Worm (Caenorhabditis elegans) whole organism, L1 larva: ENCODE data around the gene gtf-2E1.
"Not testable (repeated sequence)": the region's sequence is repeated elsewhere in the genome, so short reads cannot be mapped to it uniquely, and the experiment has no call there.

Source experiments
- C16A3.4 ChIP-seq: fragments of 150-350 bp; optimal IDR thresholded peaks from 2 replicates; lab custom pipeline; 2014; ENCODE audit warnings: missing biosample characterization, missing genetic modification characterization
- F16B12.6 ChIP-seq: fragments of 150-350 bp; optimal IDR thresholded peaks from 2 replicates; lab custom pipeline; 2014; ENCODE audit warnings: missing biosample characterization, missing genetic modification characterization
- aha-1 ChIP-seq: fragments of 150-350 bp; optimal IDR thresholded peaks from 2 replicates; lab custom pipeline; 2014; ENCODE audit warnings: missing biosample characterization, missing genetic modification characterization
- ama-1 ChIP-seq: fragments of 150-350 bp; optimal IDR thresholded peaks from 2 replicates; lab custom pipeline; 2014
- ceh-63 ChIP-seq: fragments of 200-800 bp; sonication (Bioruptor generic); optimal IDR thresholded peaks from 2 replicates; lab custom pipeline; 2018; ENCODE audit warnings: mild to moderate bottlenecking, missing genetic modification characterization, missing compliant biosample characterization
- ceh-8 ChIP-seq: fragments of 200-800 bp; sonication (Bioruptor generic); optimal IDR thresholded peaks from 2 replicates; lab custom pipeline; 2018; ENCODE audit warnings: mild to moderate bottlenecking, missing genetic modification characterization, moderate library complexity, missing compliant biosample characterization
- ceh-82 ChIP-seq, 3 experiments: fragments of 150-350 bp in 1 of 3; sonication (generic microtip) in 2 of 3; optimal IDR thresholded peaks; 2 replicates each; lab custom pipeline; 2014 to 2017; ENCODE audit warnings: missing biosample characterization in 3 of 3, missing genetic modification characterization in 3 of 3
- ceh-88 ChIP-seq: fragments of 200-800 bp; sonication (Bioruptor generic); IDR thresholded peaks from 2 replicates; pipeline ENCODE4 v1.3.6; 2022; ENCODE audit warnings: missing genetic modification characterization, missing compliant biosample characterization
- ces-1 ChIP-seq: fragments of 150-350 bp; optimal IDR thresholded peaks from 2 replicates; lab custom pipeline; 2014; ENCODE audit warnings: missing biosample characterization, missing genetic modification reagents, missing genetic modification characterization
- dsc-1 ChIP-seq: sonication (generic microtip); optimal IDR thresholded peaks from 2 replicates; lab custom pipeline; 2016; ENCODE audit warnings: mild to moderate bottlenecking, missing genetic modification characterization, missing compliant biosample characterization
- efl-1 ChIP-seq, 4 experiments: fragments of 150-350 bp; optimal IDR thresholded peaks in 3 of 4; peaks in 1 of 4; 1 replicate in 1 of 4; 2 replicates in 3 of 4; lab custom pipeline; 2014; ENCODE audit warnings: missing biosample characterization in 2 of 4, missing genetic modification characterization in 2 of 4, missing genetic modification reagents in 2 of 4
- egl-13 ChIP-seq: sonication (generic microtip); optimal IDR thresholded peaks from 2 replicates; lab custom pipeline; 2016; ENCODE audit warnings: missing genotype, missing genetic modification reagents, missing genetic modification characterization, missing compliant biosample characterization
- egl-27 ChIP-seq, 2 experiments: fragments of 150-350 bp in 1 of 2; sonication (generic microtip); optimal IDR thresholded peaks; 3 replicates each; lab custom pipeline; 2017 to 2018; ENCODE audit warnings: missing biosample characterization in 2 of 2, missing genetic modification characterization in 2 of 2, missing genetic modification reagents in 2 of 2
- fkh-4 ChIP-seq: sonication (generic microtip); optimal IDR thresholded peaks from 2 replicates; lab custom pipeline; 2016; ENCODE audit warnings: missing compliant biosample characterization, missing genetic modification characterization, borderline replicate concordance
- fkh-8 ChIP-seq: sonication (generic microtip); optimal IDR thresholded peaks from 2 replicates; lab custom pipeline; 2016; ENCODE audit warnings: mild to moderate bottlenecking, missing genetic modification characterization, missing compliant biosample characterization
- hlh-17 ChIP-seq: fragments of 200-800 bp; sonication (Bioruptor generic); optimal IDR thresholded peaks from 2 replicates; lab custom pipeline; 2018; ENCODE audit warnings: missing genetic modification characterization, mild to moderate bottlenecking, missing compliant biosample characterization, moderate library complexity, borderline replicate concordance
- hpl-2 ChIP-seq: fragments of 150-350 bp; optimal IDR thresholded peaks from 2 replicates; lab custom pipeline; 2014; ENCODE audit warnings: missing biosample characterization, missing genetic modification reagents, missing genetic modification characterization
- jun-1 ChIP-seq: fragments of 150-350 bp; optimal IDR thresholded peaks from 2 replicates; lab custom pipeline; 2014; ENCODE audit warnings: missing biosample characterization, missing genetic modification reagents, missing genetic modification characterization
- lin-14 ChIP-seq: fragments of 200-800 bp; sonication (Bioruptor generic); optimal IDR thresholded peaks from 2 replicates; lab custom pipeline; 2018; ENCODE audit warnings: mild to moderate bottlenecking, missing genetic modification characterization, moderate library complexity, missing compliant biosample characterization
- lin-15B ChIP-seq: fragments of 150-350 bp; sonication (generic microtip); optimal IDR thresholded peaks from 3 replicates; lab custom pipeline; 2014; ENCODE audit warnings: missing biosample characterization, missing genetic modification characterization
- lin-35 ChIP-seq, 2 experiments: fragments of 150-350 bp; optimal IDR thresholded peaks; 2 replicates each; lab custom pipeline; 2014; ENCODE audit warnings: missing biosample characterization in 2 of 2, missing genetic modification characterization in 2 of 2, missing genetic modification reagents in 2 of 2
- lsy-2 ChIP-seq, 2 experiments: fragments of 150-350 bp; optimal IDR thresholded peaks; 2 replicates each; lab custom pipeline; 2014; ENCODE audit warnings: missing biosample characterization in 2 of 2, missing genetic modification characterization in 2 of 2
- mef-2 ChIP-seq: fragments of 150-350 bp; optimal IDR thresholded peaks from 2 replicates; lab custom pipeline; 2014; ENCODE audit warnings: missing biosample characterization, missing genetic modification characterization
- mep-1 ChIP-seq: fragments of 150-350 bp; optimal IDR thresholded peaks from 2 replicates; lab custom pipeline; 2014; ENCODE audit warnings: missing biosample characterization, missing genetic modification characterization
- nhr-12 ChIP-seq: sonication (generic microtip); optimal IDR thresholded peaks from 2 replicates; lab custom pipeline; 2017; ENCODE audit warnings: missing biosample characterization, missing genetic modification characterization
- nhr-47 ChIP-seq: sonication (generic microtip); optimal IDR thresholded peaks from 2 replicates; lab custom pipeline; 2016; ENCODE audit warnings: mild to moderate bottlenecking, missing genetic modification characterization, moderate library complexity, missing compliant biosample characterization
- nhr-71 ChIP-seq: sonication (generic microtip); optimal IDR thresholded peaks from 2 replicates; lab custom pipeline; 2016; ENCODE audit warnings: mild to moderate bottlenecking, missing genetic modification characterization, moderate library complexity, missing compliant biosample characterization
- nhr-84 ChIP-seq: sonication (generic microtip); optimal IDR thresholded peaks from 2 replicates; lab custom pipeline; 2017; ENCODE audit warnings: missing biosample characterization, missing genetic modification characterization
- pag-3 ChIP-seq: sonication (generic microtip); optimal IDR thresholded peaks from 2 replicates; lab custom pipeline; 2017; ENCODE audit warnings: missing genetic modification characterization, mild to moderate bottlenecking, missing compliant biosample characterization, antibody characterized with exemption, borderline replicate concordance; ENCODE audit not compliant: insufficient read depth
- pax-3 ChIP-seq: fragments of 200-800 bp; sonication (Bioruptor generic); optimal IDR thresholded peaks from 2 replicates; lab custom pipeline; 2018; ENCODE audit warnings: mild to moderate bottlenecking, missing genetic modification characterization, moderate library complexity, missing compliant biosample characterization
- snu-23 ChIP-seq: sonication (generic microtip); optimal IDR thresholded peaks from 2 replicates; lab custom pipeline; 2016; ENCODE audit warnings: missing genetic modification characterization, missing compliant biosample characterization
- tbx-2 ChIP-seq: sonication (generic microtip); optimal IDR thresholded peaks from 2 replicates; lab custom pipeline; 2016; ENCODE audit warnings: missing genetic modification characterization, missing compliant biosample characterization
- unc-62 ChIP-seq: fragments of 150-350 bp; optimal IDR thresholded peaks from 2 replicates; lab custom pipeline; 2014; ENCODE audit warnings: missing biosample characterization, missing genetic modification reagents, missing genetic modification characterization
- unc-86 ChIP-seq: sonication (generic microtip); optimal IDR thresholded peaks from 2 replicates; lab custom pipeline; 2016; ENCODE audit warnings: missing genetic modification characterization, missing compliant biosample characterization
- xbp-1 ChIP-seq: sonication (generic microtip); optimal IDR thresholded peaks from 2 replicates; lab custom pipeline; 2016; ENCODE audit warnings: missing genetic modification characterization, missing compliant biosample characterization
- zag-1 ChIP-seq: fragments of 150-350 bp; optimal IDR thresholded peaks from 2 replicates; lab custom pipeline; 2014; ENCODE audit warnings: missing biosample characterization, missing genetic modification characterization
- ztf-4 ChIP-seq: fragments of 150-350 bp; optimal IDR thresholded peaks from 2 replicates; lab custom pipeline; 2014; ENCODE audit warnings: missing biosample characterization, missing genetic modification characterization

Gene gtf-2E1

DNA sequence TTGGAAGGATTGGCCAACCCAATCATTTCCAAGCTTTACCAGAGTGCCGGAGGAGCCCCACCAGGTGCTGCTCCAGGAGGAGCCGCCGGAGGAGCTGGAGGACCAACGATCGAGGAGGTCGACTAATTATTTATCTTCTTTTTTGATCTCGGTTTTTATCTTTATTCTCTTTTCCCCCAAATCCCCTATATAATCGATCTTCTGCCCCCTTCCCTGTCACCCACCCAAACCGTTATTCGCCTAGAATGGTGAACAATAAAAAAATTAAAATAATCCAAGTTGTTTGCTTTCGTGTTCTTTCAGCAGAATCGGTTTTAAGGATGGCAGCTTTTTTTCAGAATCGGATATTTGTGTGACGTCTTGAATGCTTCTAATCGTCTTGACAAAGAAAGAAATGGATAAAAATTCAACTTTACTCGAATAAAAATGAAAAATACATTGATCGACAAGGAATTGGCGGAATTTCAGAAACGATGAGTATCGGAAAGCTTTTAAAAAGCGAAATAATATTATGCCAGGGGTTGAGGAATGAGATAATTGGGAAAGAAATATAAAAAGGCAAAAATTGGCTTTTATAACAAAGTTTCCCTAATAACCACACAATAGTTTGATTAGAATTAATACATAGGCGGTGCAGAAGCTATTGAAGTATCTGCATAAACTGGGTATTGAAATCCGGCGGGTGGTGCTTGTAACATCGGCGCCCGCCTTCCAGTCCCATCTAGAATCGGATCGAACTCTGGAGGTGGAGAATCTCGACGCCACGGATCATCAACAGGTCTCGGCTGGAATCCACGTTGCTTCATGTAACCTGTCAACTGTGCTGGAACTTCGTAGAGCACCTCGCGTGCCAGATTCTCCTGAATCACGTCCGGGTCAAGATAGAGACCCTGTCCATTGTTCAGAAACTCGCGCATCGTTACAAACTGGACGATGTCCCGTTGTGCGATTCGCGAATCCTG is 26.2 kb downstream of the gtf-2E1 start (continued):
- TF ChIP-seq ama-1 (lab: Kevin White, UChicago): peak; percentile 99
- TF ChIP-seq egl-27 (tag; optimal IDR thresholded peaks at IDR 0.05; lab: Kevin White, UChicago): no peak

DNA sequence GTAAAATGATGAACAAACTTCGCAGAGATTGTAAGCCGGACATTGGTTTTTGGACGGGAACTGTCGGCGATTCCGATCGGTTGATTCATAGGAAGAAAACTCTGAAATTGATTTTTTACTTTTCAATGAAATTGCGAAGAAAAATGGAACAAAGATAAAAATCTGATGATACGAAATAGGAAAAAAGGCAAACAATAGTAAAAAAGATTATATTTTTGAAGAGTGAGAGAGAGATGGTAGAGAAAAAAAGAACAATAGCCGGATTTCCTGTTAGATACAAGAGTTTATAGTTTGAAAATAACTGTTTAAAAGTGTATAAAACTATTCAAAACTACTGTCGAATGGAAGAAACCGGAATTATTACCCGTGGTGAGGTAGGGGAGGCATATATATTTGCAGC is 29.0 kb downstream of the gtf-2E1 start, which contains the start of gene nra-1:
Gene nra-1, minus strand, starts transcription at position 101 of the 400 bp plus-strand sequence.
- TF ChIP-seq hpl-2 (GFP tag; lab: Kevin White, UChicago) (no peak), nhr-12 (no peak), aha-1 (tag; lab: Kevin White, UChicago) (no peak), ceh-82 (tag; optimal IDR thresholded peaks at IDR 0.05; lab: Kevin White, UChicago) (no peak), hlh-17 (GFP tag; lab: Kevin White, UChicago) (no peak), zag-1 (no peak), lin-14 (no peak), dsc-1 (tag; lab: Kevin White, UChicago) (no peak)

DNA sequence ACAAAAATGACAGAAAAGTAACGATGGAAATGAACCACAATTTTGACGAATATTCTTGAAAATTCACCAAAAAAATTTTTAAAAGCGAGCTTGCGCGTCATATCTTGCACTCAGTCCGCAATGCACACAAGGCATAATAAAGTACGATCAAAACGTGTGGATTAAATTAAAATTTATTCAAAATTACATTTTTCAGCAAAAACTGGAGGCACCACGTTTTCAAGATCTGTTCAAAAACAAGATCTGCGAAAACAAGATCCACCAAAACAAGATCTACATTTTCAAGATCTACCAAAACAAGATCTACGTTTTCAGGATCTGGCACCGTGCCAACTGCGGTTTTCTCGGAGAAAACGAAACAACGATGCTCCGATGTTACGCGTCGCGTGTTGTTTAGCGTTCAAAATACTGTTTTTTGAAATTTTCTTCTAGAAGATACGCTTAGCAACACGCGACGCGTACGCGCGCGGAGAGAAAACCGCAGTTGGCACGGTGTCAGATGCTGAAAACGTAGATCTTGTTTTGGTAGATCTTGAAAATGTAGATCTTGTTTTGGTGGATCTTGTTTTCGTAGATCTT is 29.5 kb downstream of the gtf-2E1 start:
- TF ChIP-seq efl-1 (optimal IDR thresholded peaks at IDR 0.05; lab: Kevin White, UChicago): peak in 1 of 2 experiments; percentile 23
- TF ChIP-seq efl-1 (GFP tag; optimal IDR thresholded peaks at IDR 0.05 in 1 of 2; lab: Kevin White, UChicago): not testable (repeated sequence)
- TF ChIP-seq F16B12.6 (tag; lab: Kevin White, UChicago): peak; percentile 3

DNA sequence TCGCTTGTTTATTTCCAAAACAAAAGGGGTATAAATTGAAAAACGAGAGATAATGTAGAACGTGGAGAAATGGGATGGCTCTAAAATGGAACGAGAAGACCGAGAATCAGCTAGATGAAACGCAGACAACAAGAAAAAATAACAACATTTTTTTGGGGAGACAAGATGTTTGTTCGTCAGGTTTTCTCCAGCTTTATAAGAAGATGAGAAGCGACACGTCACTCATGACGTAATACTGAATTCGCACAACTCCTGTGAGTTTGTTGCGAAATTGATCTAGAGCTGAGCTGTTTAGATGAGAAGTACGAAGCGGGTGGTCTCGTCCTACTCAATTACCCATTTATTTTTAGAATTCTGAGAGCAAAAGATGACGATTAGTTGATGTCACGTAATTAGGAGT is 30.2 kb downstream of the gtf-2E1 start:
- TF ChIP-seq egl-13 (peak; percentile 65), mep-1 (no peak), fkh-4 (no peak), efl-1 (optimal IDR thresholded peaks at IDR 0.05; lab: Kevin White, UChicago) (peak in 1 of 2 experiments; percentile 1), efl-1 (GFP tag; optimal IDR thresholded peaks at IDR 0.05 in 1 of 2; lab: Kevin White, UChicago) (no peak), C16A3.4 (tag; lab: Kevin White, UChicago) (no peak), fkh-8 (tag; lab: Kevin White, UChicago) (peak; percentile 40), xbp-1 (peak; percentile 53), ztf-4 (tag; lab: Kevin White, UChicago) (no peak), snu-23 (GFP tag; lab: Kevin White, UChicago) (peak; percentile 11), nhr-71 (tag; lab: Kevin White, UChicago) (peak; percentile 67), mef-2 (peak; percentile 63), nhr-84 (no peak), ceh-82 (tag; optimal IDR thresholded peaks at IDR 0.05; lab: Kevin White, UChicago) (peak in 2 of 3 experiments; percentile 5 to 37), unc-86 (tag; lab: Kevin White, UChicago) (peak; percentile 41), pax-3 (tag; lab: Kevin White, UChicago) (no peak), ceh-8 (no peak), lin-35 (GFP tag; optimal IDR thresholded peaks at IDR 0.05; lab: Kevin White, UChicago) (peak in 1 of 2 experiments; percentile 4), lin-15B (tag; lab: Kevin White, UChicago) (no peak), dsc-1 (tag; lab: Kevin White, UChicago) (peak; percentile 9), lsy-2 (tag; optimal IDR thresholded peaks at IDR 0.05; lab: Kevin White, UChicago) (peak in 1 of 2 experiments; percentile 59), ces-1 (GFP tag; lab: Kevin White, UChicago) (no peak), pag-3 (tag; lab: Kevin White, UChicago) (no peak), tbx-2 (tag; lab: Kevin White, UChicago) (peak; percentile 29), jun-1 (tag; lab: Kevin White, UChicago) (no peak), nhr-47 (tag; lab: Kevin White, UChicago) (peak; percentile 42), unc-62 (GFP tag; lab: Kevin White, UChicago) (no peak), ceh-63 (GFP tag; lab: Kevin White, UChicago) (no peak), ceh-88 (GFP tag; lab: Robert Waterston, UW) (no peak), lin-14 (peak; percentile 76)
